Fruit fly (Drosophila melanogaster) whole organism, embryonic: ENCODE data around the gene mbm.

Source experiments
- Bgb ChIP-seq: fragments of 200-800 bp; sonication (Bioruptor generic); IDR thresholded peaks from 2 replicates; pipeline ENCODE4 v1.3.6; 2022; ENCODE audit warnings: missing biosample characterization, missing genetic modification characterization; ENCODE audit not compliant: partially characterized antibody
- CG10654 ChIP-seq: fragments of 200-800 bp; sonication (Bioruptor generic); optimal IDR thresholded peaks from 2 replicates; lab custom pipeline; 2016; ENCODE audit warnings: missing biosample characterization, missing genetic modification characterization
- CG11093 ChIP-seq: fragments of 200-800 bp; sonication (Bioruptor generic); IDR thresholded peaks from 3 replicates; pipeline ENCODE4 v1.3.6; 2022; ENCODE audit warnings: missing biosample characterization, missing genetic modification characterization
- CG11247 ChIP-seq: fragments of 200-800 bp; sonication (Bioruptor generic); IDR thresholded peaks from 2 replicates; pipeline ENCODE4 v1.3.6; 2022; ENCODE audit warnings: missing biosample characterization, missing genetic modification characterization
- CG12236 ChIP-seq: fragments of 200-800 bp; sonication (Bioruptor generic); optimal IDR thresholded peaks from 2 replicates; lab custom pipeline; 2016; ENCODE audit warnings: missing biosample characterization, missing genetic modification characterization
- CG13296 ChIP-seq: fragments of 200-800 bp; sonication (Bioruptor generic); optimal IDR thresholded peaks from 3 replicates; lab custom pipeline; 2018; ENCODE audit warnings: missing biosample characterization, mild to moderate bottlenecking, missing genetic modification characterization
- CG13424 ChIP-seq: fragments of 200-800 bp; sonication (Bioruptor generic); optimal IDR thresholded peaks from 2 replicates; lab custom pipeline; 2019; ENCODE audit warnings: missing biosample characterization, mild to moderate bottlenecking, missing genetic modification characterization, moderate library complexity
- CG15011 ChIP-seq: fragments of 200-800 bp; sonication (Bioruptor generic); optimal IDR thresholded peaks from 3 replicates; lab custom pipeline; 2018; ENCODE audit warnings: missing biosample characterization, mild to moderate bottlenecking, missing genetic modification characterization
- CG15269 ChIP-seq: fragments of 200-800 bp; sonication (Bioruptor generic); optimal IDR thresholded peaks from 2 replicates; lab custom pipeline; 2018; ENCODE audit warnings: missing biosample characterization, mild to moderate bottlenecking, missing genetic modification characterization, moderate library complexity
- CG17912 ChIP-seq: fragments of 200-800 bp; sonication (Bioruptor generic); optimal IDR thresholded peaks from 2 replicates; lab custom pipeline; 2018; ENCODE audit warnings: missing biosample characterization, mild to moderate bottlenecking, missing genetic modification characterization
- CG2120 ChIP-seq: fragments of 200-800 bp; sonication (Bioruptor generic); optimal IDR thresholded peaks from 3 replicates; lab custom pipeline; 2016; ENCODE audit warnings: missing biosample characterization, missing genetic modification characterization
- CG2199 ChIP-seq: fragments of 200-800 bp; sonication (Bioruptor generic); IDR thresholded peaks from 3 replicates; pipeline ENCODE4 v1.3.6; 2022; ENCODE audit warnings: missing biosample characterization, missing genetic modification characterization
- CG31388 ChIP-seq: fragments of 200-800 bp; sonication (Bioruptor generic); optimal IDR thresholded peaks from 2 replicates; lab custom pipeline; 2016; ENCODE audit warnings: missing biosample characterization, missing genetic modification characterization
- CG3995 ChIP-seq: fragments of 200-800 bp; sonication (Bioruptor generic); optimal IDR thresholded peaks from 3 replicates; lab custom pipeline; 2016; ENCODE audit warnings: missing biosample characterization, missing genetic modification characterization
- CG4328 ChIP-seq: fragments of 200-800 bp; sonication (Bioruptor generic); optimal IDR thresholded peaks from 3 replicates; lab custom pipeline; 2017; ENCODE audit warnings: missing biosample characterization, missing genetic modification reagents, missing genetic modification characterization
- CG4424 ChIP-seq: fragments of 200-800 bp; sonication (Bioruptor generic); optimal IDR thresholded peaks from 3 replicates; lab custom pipeline; 2016; ENCODE audit warnings: missing biosample characterization, missing genetic modification characterization
- CG7987 ChIP-seq: fragments of 200-800 bp; sonication (Bioruptor generic); optimal IDR thresholded peaks from 2 replicates; lab custom pipeline; 2018; ENCODE audit warnings: missing biosample characterization, mild to moderate bottlenecking, missing genetic modification characterization, moderate library complexity
- CG8089 ChIP-seq: fragments of 200-800 bp; sonication (Bioruptor generic); optimal IDR thresholded peaks from 3 replicates; lab custom pipeline; 2016; ENCODE audit warnings: missing biosample characterization, missing genetic modification characterization
- Doc2 ChIP-seq: fragments of 200-800 bp; sonication (Bioruptor generic); IDR thresholded peaks from 2 replicates; pipeline ENCODE4 v1.3.6; 2022; ENCODE audit warnings: missing biosample characterization, missing genetic modification characterization
- Fer3 ChIP-seq: fragments of 200-800 bp; sonication (Bioruptor generic); optimal IDR thresholded peaks from 2 replicates; lab custom pipeline; 2018; ENCODE audit warnings: missing biosample characterization, mild to moderate bottlenecking, missing genetic modification characterization, moderate library complexity
- Gug ChIP-seq: fragments of 200-800 bp; sonication (Bioruptor generic); IDR thresholded peaks from 4 replicates; pipeline ENCODE4 v1.3.6; 2022; ENCODE audit warnings: missing biosample characterization, missing genetic modification characterization
- Hr39 ChIP-seq: fragments of >200 bp; optimal IDR thresholded peaks from 2 replicates; lab custom pipeline; 2017
- Jarid2 ChIP-seq: fragments of 200-800 bp; sonication (Bioruptor generic); optimal IDR thresholded peaks from 3 replicates; lab custom pipeline; 2017; ENCODE audit warnings: mild to moderate bottlenecking, missing biosample characterization, missing genetic modification reagents, missing genetic modification characterization
- Med ChIP-seq: fragments of 200-800 bp; sonication (Bioruptor generic); peaks from one replicate; lab custom pipeline; 2016; ENCODE audit warnings: missing biosample characterization, missing genetic modification characterization, mild to moderate bottlenecking, inconsistent platforms, moderate library complexity
- Opbp ChIP-seq: fragments of 200-800 bp; sonication (Bioruptor generic); IDR thresholded peaks from 3 replicates; pipeline ENCODE4 v1.3.6; 2022; ENCODE audit warnings: missing biosample characterization, missing genetic modification characterization; ENCODE audit not compliant: partially characterized antibody
- PHDP ChIP-seq: fragments of 200-800 bp; sonication (Bioruptor generic); optimal IDR thresholded peaks from 3 replicates; lab custom pipeline; 2018; ENCODE audit warnings: missing biosample characterization, mild to moderate bottlenecking, missing genetic modification characterization, moderate library complexity
- Rfx ChIP-seq: fragments of 200-800 bp; sonication (Bioruptor generic); IDR thresholded peaks from 2 replicates; pipeline ENCODE4 v1.3.6; 2022; ENCODE audit warnings: missing biosample characterization, missing genetic modification characterization
- Scr ChIP-seq: fragments of 200-800 bp; sonication (Bioruptor generic); IDR thresholded peaks from 2 replicates; pipeline ENCODE4 v1.3.6; 2022; ENCODE audit warnings: missing biosample characterization, missing genetic modification characterization; ENCODE audit not compliant: partially characterized antibody
- Side ChIP-seq: fragments of 200-800 bp; sonication (Bioruptor generic); optimal IDR thresholded peaks from 2 replicates; lab custom pipeline; 2016; ENCODE audit warnings: missing biosample characterization, missing genetic modification characterization
- Sox100B ChIP-seq: fragments of 200-800 bp; sonication (Bioruptor generic); optimal IDR thresholded peaks from 3 replicates; lab custom pipeline; 2018; ENCODE audit warnings: missing biosample characterization, mild to moderate bottlenecking, missing genetic modification characterization
- abd-A ChIP-seq: fragments of 200-800 bp; sonication (Bioruptor generic); optimal IDR thresholded peaks from 3 replicates; lab custom pipeline; 2019; ENCODE audit warnings: missing biosample characterization, mild to moderate bottlenecking, missing genetic modification characterization, moderate library complexity
- ac ChIP-seq: fragments of 200-800 bp; sonication (Bioruptor generic); optimal IDR thresholded peaks from 3 replicates; lab custom pipeline; 2017; ENCODE audit warnings: missing biosample characterization, mild to moderate bottlenecking, missing genetic modification characterization
- ase ChIP-seq: fragments of 200-800 bp; sonication (Bioruptor generic); IDR thresholded peaks from 3 replicates; pipeline ENCODE4 v1.3.6; 2022; ENCODE audit warnings: missing biosample characterization, missing genetic modification characterization
- cg ChIP-seq: fragments of 200-800 bp; sonication (Bioruptor generic); optimal IDR thresholded peaks from 3 replicates; lab custom pipeline; 2019; ENCODE audit warnings: missing biosample characterization, mild to moderate bottlenecking, missing genetic modification characterization, moderate library complexity
- dan ChIP-seq: fragments of 200-800 bp; sonication (Bioruptor generic); IDR thresholded peaks from 2 replicates; pipeline ENCODE4 v1.3.6; 2022; ENCODE audit warnings: missing biosample characterization, missing genetic modification characterization
- danr ChIP-seq: fragments of 200-800 bp; sonication (Bioruptor generic); IDR thresholded peaks from 2 replicates; pipeline ENCODE4 v1.3.6; 2022; ENCODE audit warnings: missing biosample characterization, missing genetic modification characterization
- fd3F ChIP-seq: fragments of 200-800 bp; sonication (Bioruptor generic); optimal IDR thresholded peaks from 2 replicates; lab custom pipeline; 2018; ENCODE audit warnings: missing biosample characterization, mild to moderate bottlenecking, missing genetic modification characterization, moderate library complexity
- inv ChIP-seq: fragments of 200-800 bp; sonication (Bioruptor generic); IDR thresholded peaks from 2 replicates; pipeline ENCODE4 v1.3.6; 2022; ENCODE audit warnings: missing biosample characterization, missing genetic modification characterization; ENCODE audit not compliant: partially characterized antibody
- ken ChIP-seq: fragments of 200-800 bp; sonication (Bioruptor generic); IDR thresholded peaks from 3 replicates; pipeline ENCODE4 v1.3.6; 2022; ENCODE audit warnings: missing biosample characterization, missing genetic modification characterization
- knrl ChIP-seq: fragments of 200-800 bp; sonication (Bioruptor generic); IDR thresholded peaks from 3 replicates; pipeline ENCODE4 v1.3.6; 2022; ENCODE audit warnings: missing biosample characterization, missing genetic modification characterization; ENCODE audit not compliant: partially characterized antibody
- oc ChIP-seq: fragments of 200-800 bp; sonication (Bioruptor generic); optimal IDR thresholded peaks from 2 replicates; lab custom pipeline; 2018; ENCODE audit warnings: missing biosample characterization, mild to moderate bottlenecking, missing genetic modification characterization, moderate library complexity
- pita ChIP-seq: fragments of 200-800 bp; sonication (Bioruptor generic); optimal IDR thresholded peaks from 2 replicates; lab custom pipeline; 2017; ENCODE audit warnings: missing biosample characterization, mild to moderate bottlenecking, missing genetic modification characterization
- psq ChIP-seq: fragments of 200-800 bp; sonication (Bioruptor generic); optimal IDR thresholded peaks from 2 replicates; lab custom pipeline; 2017; ENCODE audit warnings: missing biosample characterization, missing genetic modification characterization
- sens-2 ChIP-seq: fragments of 200-800 bp; sonication (Bioruptor generic); IDR thresholded peaks from 2 replicates; pipeline ENCODE4 v1.3.6; 2022; ENCODE audit warnings: missing biosample characterization, missing genetic modification characterization
- slbo ChIP-seq: fragments of 200-800 bp; sonication (Bioruptor generic); IDR thresholded peaks from 2 replicates; pipeline ENCODE4 v1.3.6; 2022; ENCODE audit warnings: missing biosample characterization, missing genetic modification characterization
- sob ChIP-seq: fragments of 200-800 bp; sonication (Bioruptor generic); IDR thresholded peaks from 2 replicates; pipeline ENCODE4 v1.3.6; 2022; ENCODE audit warnings: missing biosample characterization, missing genetic modification characterization
- ssp ChIP-seq: fragments of 200-800 bp; sonication (Bioruptor generic); IDR thresholded peaks from 2 replicates; pipeline ENCODE4 v1.3.6; 2022; ENCODE audit warnings: missing biosample characterization, missing genetic modification characterization

The mbm gene

dm6 chr2L:297480-298284, 24.2 kb upstream of the mbm start, which contains the start of gene Pi3K21B (continued):
- TF ChIP-seq sens-2 (GFP tag; lab: Robert Waterston, UW) (peak; percentile 59; the same call in 1 of the 2 replicates), sob (GFP tag; lab: Robert Waterston, UW) (peak; percentile 93), fd3F (peak; percentile 88), abd-A (tag; lab: Kevin White, UChicago) (peak; percentile 53), ac (GFP tag; lab: Kevin White, UChicago) (peak; percentile 14), CG11093 (GFP tag; lab: Robert Waterston, UW) (peak; percentile 81), inv (no peak), CG8089 (GFP tag; lab: Kevin White, UChicago) (peak; percentile 88), Gug (GFP tag; lab: Robert Waterston, UW) (peak; percentile 82), CG31388 (peak; percentile 82), danr (GFP tag; lab: Robert Waterston, UW) (0 out of 2 replicates have a peak, but pooled peaks have one; percentile 31), CG2120 (peak; percentile 96), ase (GFP tag; lab: Robert Waterston, UW) (peak; percentile 76), cg (peak; percentile 98), psq (GFP tag; lab: Kevin White, UChicago) (peak; percentile 54), Jarid2 (peak; percentile 59), ssp (GFP tag; lab: Robert Waterston, UW) (peak; percentile 84), CG15011 (GFP tag; lab: Kevin White, UChicago) (peak; percentile 83), dan (GFP tag; lab: Robert Waterston, UW) (no peak), CG15269 (tag; lab: Kevin White, UChicago) (peak; percentile 93), Side (peak; percentile 88), CG17912 (peak; percentile 78), Hr39 (no peak), Sox100B (GFP tag; lab: Kevin White, UChicago) (peak; percentile 90)

DNA sequence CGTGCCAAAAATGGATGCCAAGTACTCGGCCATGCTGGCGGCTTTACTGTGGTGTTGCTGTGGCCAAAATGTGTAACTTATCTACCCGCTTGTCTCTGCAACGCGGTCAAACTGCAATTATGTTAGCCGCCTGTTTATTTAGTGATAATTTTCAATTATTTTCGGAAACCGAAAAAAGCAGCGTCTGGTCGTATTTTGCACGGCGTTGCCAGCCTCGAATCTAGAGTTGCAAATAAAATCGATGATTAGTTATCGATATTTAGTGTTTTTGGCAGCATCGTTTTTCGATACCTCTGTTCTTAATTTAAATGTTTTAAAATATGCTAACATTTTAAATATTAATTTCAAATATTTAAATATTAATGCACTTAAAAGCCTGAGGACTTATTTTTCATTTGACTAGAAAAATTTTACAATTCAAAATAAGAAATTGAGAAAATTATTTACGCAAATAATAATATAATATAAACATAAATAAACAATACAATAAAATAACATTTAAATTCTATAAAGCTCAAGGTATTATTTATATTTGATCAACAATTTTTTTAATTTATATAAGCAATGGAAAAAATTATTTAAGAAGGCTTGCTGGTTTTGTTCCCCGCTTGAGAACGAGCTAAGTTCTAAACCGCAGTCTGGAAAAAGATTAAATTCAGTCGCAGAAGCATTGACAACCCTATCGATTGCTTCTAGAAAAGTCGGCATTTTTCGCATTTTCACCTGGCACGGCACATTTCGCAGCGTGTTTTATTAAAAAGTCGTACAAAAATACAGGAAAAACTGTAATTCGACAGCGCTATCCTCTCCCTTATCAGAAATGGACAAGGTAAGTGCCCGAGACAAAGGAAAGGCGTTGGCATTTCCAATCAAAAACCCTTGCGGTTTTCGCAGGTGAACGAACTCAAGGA, 21.2 kb upstream of the mbm start, which contains the start of the genes U2af38 and Stip1:
TSS of gene U2af38 (minus strand) at position 230 of the 911 bp plus-strand sequence.
TSS of gene Stip1 (plus strand) at position 671 of the 911 bp plus-strand sequence.
- peak; percentile 62 for TF ChIP-seq Bgb
- TF ChIP-seq Doc2 (GFP tag; lab: Robert Waterston, UW) = no peak
- peak; percentile 30 for TF ChIP-seq CG13296 (GFP tag; lab: Kevin White, UChicago)
- no peak for TF ChIP-seq CG11247 (GFP tag; lab: Robert Waterston, UW)
- TF ChIP-seq ken (GFP tag; lab: Robert Waterston, UW) = 0 out of 3 replicates have a peak, but pooled peaks have one; percentile 34
- TF ChIP-seq knrl (GFP tag; lab: Robert Waterston, UW) = peak; percentile 60; the same call in 2 of the 3 replicates
- no peak for TF ChIP-seq CG7987 (GFP tag; lab: Kevin White, UChicago)
- TF ChIP-seq CG12236 (GFP tag; lab: Kevin White, UChicago) = no peak
- TF ChIP-seq CG3995 (GFP tag; lab: Kevin White, UChicago) = no peak
- TF ChIP-seq Sox100B (GFP tag; lab: Kevin White, UChicago) = peak; percentile 24
- TF ChIP-seq CG2199 (GFP tag; lab: Robert Waterston, UW) = no peak
- no peak for TF ChIP-seq CG4424 (GFP tag; lab: Kevin White, UChicago)
- peak; percentile 4; the same call in 1 of the 3 replicates for TF ChIP-seq Opbp (GFP tag; lab: Robert Waterston, UW)
- TF ChIP-seq pita (GFP tag; lab: Kevin White, UChicago) = peak; percentile 76
- TF ChIP-seq PHDP = no peak
- peak; percentile 72 for TF ChIP-seq Scr (GFP tag; lab: Robert Waterston, UW)
- TF ChIP-seq Fer3 = peak; percentile 10
- peak; percentile 38 for TF ChIP-seq Rfx (GFP tag; lab: Robert Waterston, UW)
- TF ChIP-seq CG10654 = peak; percentile 30
- peak; percentile 35 for TF ChIP-seq oc
- peak; percentile 73 for TF ChIP-seq Med (GFP tag; lab: Kevin White, UChicago)
- peak; percentile 64; the same call in 1 of the 2 replicates for TF ChIP-seq slbo (GFP tag; lab: Robert Waterston, UW)
- peak; percentile 24 for TF ChIP-seq CG4328 (GFP tag; lab: Kevin White, UChicago)
- peak; percentile 15 for TF ChIP-seq CG13424
